Worm (Caenorhabditis elegans): ENCODE results near the gene unc-76.

Gene unc-76

ce11 chrV:15054733-15055132 is 16.8 kb upstream of the unc-76 start:
- TF ChIP-seq skn-1 (tag; optimal IDR thresholded peaks at IDR 0.05) (no peak), unc-98 (GFP tag; IDR thresholded peaks at IDR 0.05) (no peak), nhr-20 (tag; optimal IDR thresholded peaks at IDR 0.05) (no peak), lin-39 (tag; optimal IDR thresholded peaks at IDR 0.05) (no peak), sox-4 (tag; optimal IDR thresholded peaks at IDR 0.05) (no peak), F16B12.6 (tag; optimal IDR thresholded peaks at IDR 0.05) (no peak), egl-27 (tag; optimal IDR thresholded peaks at IDR 0.05) (no peak), dpl-1 (GFP tag; optimal IDR thresholded peaks at IDR 0.05) (no peak), nhr-77 (tag; optimal IDR thresholded peaks at IDR 0.05) (no peak), nhr-237 (tag; optimal IDR thresholded peaks at IDR 0.05) (no peak), pag-3 (tag; optimal IDR thresholded peaks at IDR 0.05; ENCODE audit: borderline replicate concordance, insufficient read depth) (no peak), fkh-4 (tag; optimal IDR thresholded peaks at IDR 0.05; ENCODE audit: borderline replicate concordance) (no peak)

- no peak for TF ChIP-seq efl-1 (optimal IDR thresholded peaks at IDR 0.05)
- TF ChIP-seq efl-1 (GFP tag; optimal IDR thresholded peaks at IDR 0.05 in 1 of 2), result peak in 1 of 2 experiments; percentile 49
- no peak for TF ChIP-seq sox-4 (tag; optimal IDR thresholded peaks at IDR 0.05)
- no peak for TF ChIP-seq Y116A8C.19 (tag; optimal IDR thresholded peaks at IDR 0.05; ENCODE audit: borderline replicate concordance)
- TF ChIP-seq fkh-10 (GFP tag; optimal IDR thresholded peaks at IDR 0.05), result no peak
Measured at ce11 chrV:15055873-15056272, 15.7 kb upstream of the unc-76 start, which contains the start of gene C25D7.16. Gene C25D7.16, plus strand, starts transcription at chrV:15056173.

- TF ChIP-seq nhr-237 (tag; optimal IDR thresholded peaks at IDR 0.05) (no peak), efl-3 (GFP tag; optimal IDR thresholded peaks at IDR 0.05) (no peak), lin-35 (GFP tag; optimal IDR thresholded peaks at IDR 0.05) (no peak), nhr-90 (tag; optimal IDR thresholded peaks at IDR 0.05; ENCODE audit: poor library complexity) (no peak), dsc-1 (tag; optimal IDR thresholded peaks at IDR 0.05) (no peak), nhr-28 (tag; optimal IDR thresholded peaks at IDR 0.05) (no peak), mdl-1 (tag; optimal IDR thresholded peaks at IDR 0.05) (no peak), lin-14 (GFP tag; optimal IDR thresholded peaks at IDR 0.05) (no peak), nhr-85 (tag) (no peak), zip-4 (GFP tag; optimal IDR thresholded peaks at IDR 0.05) (no peak), elt-2 (tag; optimal IDR thresholded peaks at IDR 0.05) (no peak)
Measured at ce11 chrV:15056346-15056839, 15.2 kb upstream of the unc-76 start.

ce11 chrV:15057724-15058123 is 13.8 kb upstream of the unc-76 start:
- no peak for TF ChIP-seq aha-1 (tag; optimal IDR thresholded peaks at IDR 0.05)
- no peak for TF ChIP-seq nhr-84 (tag; optimal IDR thresholded peaks at IDR 0.05)
- TF ChIP-seq lin-35 (GFP tag; optimal IDR thresholded peaks at IDR 0.05), result no peak
- no peak for TF ChIP-seq nhr-71 (tag; optimal IDR thresholded peaks at IDR 0.05)
- TF ChIP-seq elt-2 (tag; optimal IDR thresholded peaks at IDR 0.05), result no peak
- TF ChIP-seq unc-130 (tag; optimal IDR thresholded peaks at IDR 0.05), result no peak
- TF ChIP-seq isw-1 (GFP tag; IDR thresholded peaks at IDR 0.05), result no peak
- no peak for TF ChIP-seq sptf-1 (tag; optimal IDR thresholded peaks at IDR 0.05)
- TF ChIP-seq grh-1 (GFP tag; IDR thresholded peaks at IDR 0.05), result no peak
- TF ChIP-seq vab-15 (tag; optimal IDR thresholded peaks at IDR 0.05), result no peak
- no peak for TF ChIP-seq alr-1 (tag; optimal IDR thresholded peaks at IDR 0.05; ENCODE audit: borderline replicate concordance)
- TF ChIP-seq ceh-88 (GFP tag; IDR thresholded peaks at IDR 0.05), result no peak
- TF ChIP-seq zag-1 (tag; optimal IDR thresholded peaks at IDR 0.05), result no peak
- TF ChIP-seq efl-3 (GFP tag; optimal IDR thresholded peaks at IDR 0.05), result no peak
- TF ChIP-seq ceh-90 (tag; optimal IDR thresholded peaks at IDR 0.05), result no peak
- no peak for TF ChIP-seq pax-3 (tag; optimal IDR thresholded peaks at IDR 0.05)
- no peak for TF ChIP-seq sup-37 (GFP tag; optimal IDR thresholded peaks at IDR 0.05)
- TF ChIP-seq unc-62 (GFP tag; optimal IDR thresholded peaks at IDR 0.05), result no peak
- TF ChIP-seq Y116A8C.19 (tag; optimal IDR thresholded peaks at IDR 0.05; ENCODE audit: borderline replicate concordance), result no peak
